Fruit fly (Drosophila melanogaster): ENCODE measurements around the gene CG9386.

CG9386 gene

DNA sequence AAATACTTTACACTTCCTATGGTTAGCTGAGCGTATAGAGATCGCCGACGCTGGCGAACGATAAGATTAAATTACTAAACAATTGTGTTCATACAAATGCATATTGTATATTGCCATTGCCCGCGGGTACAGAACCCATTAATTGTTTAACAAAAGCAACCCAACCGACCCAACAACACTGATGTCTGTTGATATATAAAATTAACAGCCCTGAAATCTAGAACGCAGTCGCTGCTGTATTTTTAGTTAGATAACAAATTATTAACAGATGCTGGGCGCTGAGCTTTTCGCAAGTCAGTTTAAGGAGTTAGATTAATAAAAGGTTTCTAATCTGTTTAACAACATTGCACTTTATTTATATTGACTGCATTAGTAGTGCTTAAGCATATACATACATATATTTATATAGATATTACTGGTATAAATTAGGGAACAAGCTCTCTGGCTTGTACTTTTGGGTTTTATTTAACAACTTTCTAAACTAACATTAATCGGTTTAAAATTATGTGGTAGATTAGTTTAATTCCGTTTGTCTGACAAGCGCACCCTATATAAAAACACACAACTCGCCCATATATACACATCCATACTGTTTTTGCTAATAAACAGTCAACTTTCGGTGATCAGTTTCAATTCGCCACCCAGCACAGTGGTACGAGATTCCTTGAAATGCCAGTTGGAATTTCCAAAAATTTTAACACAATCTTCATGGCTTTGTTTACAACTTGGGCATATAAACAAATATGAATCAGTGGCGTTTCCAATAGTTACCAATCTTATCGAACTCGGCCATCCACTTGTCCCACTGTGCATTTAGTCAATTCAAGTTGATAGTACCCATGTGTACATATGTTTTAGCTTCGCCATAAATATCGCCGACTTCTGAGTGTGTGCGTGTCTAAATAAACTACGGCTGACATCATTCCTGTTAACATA, 27.0 kb downstream of the CG9386 start (continued):
- TF ChIP-seq gfzf (GFP tag; optimal IDR thresholded peaks at IDR 0.05), result no peak
- peak in 1 of 2 experiments; percentile 18 for TF ChIP-seq Hr78 (GFP tag; optimal IDR thresholded peaks at IDR 0.05)
- TF ChIP-seq bcd (GFP tag; optimal IDR thresholded peaks at IDR 0.05), result peak; percentile 92
- peak; percentile 53 for TF ChIP-seq B-H2 (GFP tag; optimal IDR thresholded peaks at IDR 0.05)
- peak; percentile 95 for TF ChIP-seq Antp (GFP tag; optimal IDR thresholded peaks at IDR 0.05)
- TF ChIP-seq Sin3A (optimal IDR thresholded peaks at IDR 0.05), result no peak
- TF ChIP-seq CG9817 (tag; optimal IDR thresholded peaks at IDR 0.05), result peak; percentile 90
- peak; percentile 78 for TF ChIP-seq Xbp1 (GFP tag; optimal IDR thresholded peaks at IDR 0.05)
- TF ChIP-seq klu (GFP tag; IDR thresholded peaks at IDR 0.05), result peak; percentile 82
- TF ChIP-seq vfl (GFP tag; optimal IDR thresholded peaks at IDR 0.05), result peak; percentile 86
- peak; percentile 70 for TF ChIP-seq CG4404 (GFP tag; IDR thresholded peaks at IDR 0.05)
- peak; percentile 97 for TF ChIP-seq vvl (GFP tag; IDR thresholded peaks at IDR 0.05)
- no peak for TF ChIP-seq CG42726 (GFP tag; IDR thresholded peaks at IDR 0.05; ENCODE audit: partially characterized antibody)
- TF ChIP-seq CG10979 (tag; optimal IDR thresholded peaks at IDR 0.05), result peak; percentile 68
- TF ChIP-seq ttk (GFP tag; IDR thresholded peaks at IDR 0.05), result peak; percentile 82
- peak; percentile 83 for TF ChIP-seq Asciz (GFP tag; optimal IDR thresholded peaks at IDR 0.05)
- TF ChIP-seq Myb (GFP tag; optimal IDR thresholded peaks at IDR 0.05), result peak; percentile 77
- peak; percentile 87 for TF ChIP-seq CG15269 (tag; optimal IDR thresholded peaks at IDR 0.05)
- peak; percentile 96 for TF ChIP-seq Drgx (GFP tag; IDR thresholded peaks at IDR 0.05)
- peak; percentile 58 for TF ChIP-seq ro (GFP tag; IDR thresholded peaks at IDR 0.05)
- TF ChIP-seq jumu (GFP tag; optimal IDR thresholded peaks at IDR 0.05), result peak; percentile 90
- peak; percentile 100 for TF ChIP-seq Med (GFP tag)
- peak; percentile 66 for TF ChIP-seq CkIIα-i1 (GFP tag; IDR thresholded peaks at IDR 0.05)
- peak; percentile 81 for TF ChIP-seq HLH54F (GFP tag; optimal IDR thresholded peaks at IDR 0.05)
- TF ChIP-seq Dfd (GFP tag; optimal IDR thresholded peaks at IDR 0.05), result no peak
- TF ChIP-seq sqz (GFP tag; optimal IDR thresholded peaks at IDR 0.05), result no peak
- peak; percentile 92 for TF ChIP-seq crc (GFP tag; optimal IDR thresholded peaks at IDR 0.05)
- TF ChIP-seq CG2129 (GFP tag; IDR thresholded peaks at IDR 0.05; ENCODE audit: partially characterized antibody), result no peak
- peak; percentile 67 for TF ChIP-seq CG18619 (GFP tag; optimal IDR thresholded peaks at IDR 0.05)
- TF ChIP-seq CG11398 (GFP tag; optimal IDR thresholded peaks at IDR 0.05), result peak; percentile 67
- TF ChIP-seq CG9437 (GFP tag; optimal IDR thresholded peaks at IDR 0.05), result peak; percentile 61
- TF ChIP-seq Dip2 (GFP tag; IDR thresholded peaks at IDR 0.05), result peak; percentile 27; the same call in 1 of the 2 replicates
- peak; percentile 38 for TF ChIP-seq CG15696 (tag; optimal IDR thresholded peaks at IDR 0.05)
- peak; percentile 17 for TF ChIP-seq CG7271 (tag; optimal IDR thresholded peaks at IDR 0.05)
- peak; percentile 70 for TF ChIP-seq ap (GFP tag; IDR thresholded peaks at IDR 0.05)
- peak; percentile 21 for TF ChIP-seq pfk (GFP tag; optimal IDR thresholded peaks at IDR 0.05)
- no peak; the same call in 2 of the 3 replicates for TF ChIP-seq croc (GFP tag; conservative IDR thresholded peaks at IDR 0.05)
- TF ChIP-seq CG11695 (GFP tag; IDR thresholded peaks at IDR 0.05), result peak; percentile 94
- TF ChIP-seq run (tag; optimal IDR thresholded peaks at IDR 0.05), result peak; percentile 52
- TF ChIP-seq CG15011 (GFP tag; optimal IDR thresholded peaks at IDR 0.05), result peak; percentile 85
- TF ChIP-seq az2 (GFP tag; optimal IDR thresholded peaks at IDR 0.05), result peak; percentile 74
- TF ChIP-seq CG17361 (GFP tag; IDR thresholded peaks at IDR 0.05), result peak; percentile 86
- peak; percentile 88 for TF ChIP-seq emc (GFP tag; optimal IDR thresholded peaks at IDR 0.05)
- peak; percentile 21 for TF ChIP-seq NC2α (GFP tag; optimal IDR thresholded peaks at IDR 0.05)
- TF ChIP-seq fd64A (GFP tag; optimal IDR thresholded peaks at IDR 0.05), result peak; percentile 26
- TF ChIP-seq Tbp (GFP tag; optimal IDR thresholded peaks at IDR 0.05), result no peak
- TF ChIP-seq al (GFP tag; IDR thresholded peaks at IDR 0.05), result peak; percentile 92
- peak; percentile 95 for TF ChIP-seq lbe (GFP tag; optimal IDR thresholded peaks at IDR 0.05)
- peak; percentile 95 for TF ChIP-seq Hmr (GFP tag; optimal IDR thresholded peaks at IDR 0.05)

Data from whole organism, embryonic.